Worm (Caenorhabditis elegans) whole organism, L1 larva: ENCODE results near the gene dhs-6.
A peak's percentile ranks its signal among the peaks of the same experiment; 100 is the strongest.

Experiments
- C16A3.4 ChIP-seq: fragments of 150-350 bp; optimal IDR thresholded peaks from 2 replicates; lab custom pipeline; 2014; ENCODE audit warnings: missing biosample characterization, missing genetic modification characterization
- F16B12.6 ChIP-seq: fragments of 150-350 bp; optimal IDR thresholded peaks from 2 replicates; lab custom pipeline; 2014; ENCODE audit warnings: missing biosample characterization, missing genetic modification characterization
- ama-1 ChIP-seq: fragments of 150-350 bp; optimal IDR thresholded peaks from 2 replicates; lab custom pipeline; 2014
- blmp-1 ChIP-seq: fragments of 150-350 bp; optimal IDR thresholded peaks from 2 replicates; lab custom pipeline; 2014; ENCODE audit warnings: missing biosample characterization, missing genetic modification characterization
- ceh-82 ChIP-seq, 3 experiments: fragments of 150-350 bp in 1 of 3; sonication (generic microtip) in 2 of 3; optimal IDR thresholded peaks; 2 replicates each; lab custom pipeline; 2014 to 2017; ENCODE audit warnings: missing biosample characterization in 3 of 3, missing genetic modification characterization in 3 of 3
- dpl-1 ChIP-seq, 3 experiments: fragments of 150-350 bp in 2 of 3; sonication (generic microtip) in 1 of 3; optimal IDR thresholded peaks; 2 replicates each; lab custom pipeline; 2014 to 2017; ENCODE audit warnings: missing biosample characterization in 3 of 3, missing genetic modification characterization in 3 of 3, missing genetic modification reagents in 3 of 3
- efl-1 ChIP-seq, 4 experiments: fragments of 150-350 bp; optimal IDR thresholded peaks in 3 of 4; peaks in 1 of 4; 1 replicate in 1 of 4; 2 replicates in 3 of 4; lab custom pipeline; 2014; ENCODE audit warnings: missing biosample characterization in 2 of 4, missing genetic modification characterization in 2 of 4, missing genetic modification reagents in 2 of 4
- efl-3 ChIP-seq: fragments of 200-800 bp; sonication (Bioruptor generic); optimal IDR thresholded peaks from 2 replicates; lab custom pipeline; 2018; ENCODE audit warnings: mild to moderate bottlenecking, missing genetic modification characterization, missing compliant biosample characterization
- elt-2 ChIP-seq: sonication (generic microtip); optimal IDR thresholded peaks from 2 replicates; lab custom pipeline; 2016; ENCODE audit warnings: missing genetic modification characterization, mild to moderate bottlenecking, inconsistent platforms, missing compliant biosample characterization, missing genetic modification reagents
- elt-3 ChIP-seq, 6 experiments: fragments of 150-350 bp in 1 of 6; sonication (generic microtip); optimal IDR thresholded peaks; 2 replicates each; lab custom pipeline; 2017 to 2018; ENCODE audit warnings: missing biosample characterization in 6 of 6, missing genetic modification characterization in 6 of 6, inconsistent platforms in 1 of 6
- ets-5 ChIP-seq: fragments of 200-800 bp; sonication (Bioruptor generic); IDR thresholded peaks from 2 replicates; pipeline ENCODE4 v1.3.6; 2022; ENCODE audit warnings: missing genetic modification characterization, missing compliant biosample characterization
- fkh-4 ChIP-seq: sonication (generic microtip); optimal IDR thresholded peaks from 2 replicates; lab custom pipeline; 2016; ENCODE audit warnings: missing compliant biosample characterization, missing genetic modification characterization, borderline replicate concordance
- fos-1 ChIP-seq: fragments of 150-350 bp; optimal IDR thresholded peaks from 2 replicates; lab custom pipeline; 2014; ENCODE audit warnings: missing biosample characterization, missing genetic modification characterization
- grh-1 ChIP-seq: fragments of 200-800 bp; sonication (Bioruptor generic); IDR thresholded peaks from 2 replicates; pipeline ENCODE4 v1.3.6; 2022; ENCODE audit warnings: missing genetic modification reagents, missing genetic modification characterization, missing compliant biosample characterization
- hlh-4 ChIP-seq: sonication (generic microtip); optimal IDR thresholded peaks from 2 replicates; lab custom pipeline; 2016; ENCODE audit warnings: mild to moderate bottlenecking, missing genetic modification characterization, missing compliant biosample characterization
- irx-1 ChIP-seq: sonication (generic microtip); optimal IDR thresholded peaks from 2 replicates; lab custom pipeline; 2016; ENCODE audit warnings: missing genetic modification characterization, missing compliant biosample characterization
- isw-1 ChIP-seq: fragments of 200-800 bp; sonication (Bioruptor generic); IDR thresholded peaks from 2 replicates; pipeline ENCODE4 v1.3.6; 2022; ENCODE audit warnings: missing genetic modification characterization, missing compliant biosample characterization
- jun-1 ChIP-seq: fragments of 150-350 bp; optimal IDR thresholded peaks from 2 replicates; lab custom pipeline; 2014; ENCODE audit warnings: missing biosample characterization, missing genetic modification reagents, missing genetic modification characterization
- lin-13 ChIP-seq: fragments of 150-350 bp; optimal IDR thresholded peaks from 2 replicates; lab custom pipeline; 2014; ENCODE audit warnings: missing biosample characterization, missing genetic modification reagents, missing genetic modification characterization
- lin-15B ChIP-seq: fragments of 150-350 bp; sonication (generic microtip); optimal IDR thresholded peaks from 3 replicates; lab custom pipeline; 2014; ENCODE audit warnings: missing biosample characterization, missing genetic modification characterization
- lin-35 ChIP-seq, 2 experiments: fragments of 150-350 bp; optimal IDR thresholded peaks; 2 replicates each; lab custom pipeline; 2014; ENCODE audit warnings: missing biosample characterization in 2 of 2, missing genetic modification characterization in 2 of 2, missing genetic modification reagents in 2 of 2
- mab-9 ChIP-seq: fragments of 200-800 bp; sonication (Bioruptor generic); IDR thresholded peaks from 2 replicates; pipeline ENCODE4 v1.3.6; 2022; ENCODE audit warnings: missing genetic modification reagents, missing genetic modification characterization, missing compliant biosample characterization
- mdl-1 ChIP-seq, 2 experiments: fragments of 150-350 bp; optimal IDR thresholded peaks; 2 replicates each; lab custom pipeline; 2014 to 2017; ENCODE audit warnings: missing biosample characterization in 2 of 2, missing genetic modification characterization in 2 of 2, inconsistent platforms in 1 of 2
- mef-2 ChIP-seq: fragments of 150-350 bp; optimal IDR thresholded peaks from 2 replicates; lab custom pipeline; 2014; ENCODE audit warnings: missing biosample characterization, missing genetic modification characterization
- mep-1 ChIP-seq: fragments of 150-350 bp; optimal IDR thresholded peaks from 2 replicates; lab custom pipeline; 2014; ENCODE audit warnings: missing biosample characterization, missing genetic modification characterization
- nhr-11 ChIP-seq: fragments of 150-350 bp; optimal IDR thresholded peaks from 2 replicates; lab custom pipeline; 2014; ENCODE audit warnings: missing biosample characterization, missing genetic modification characterization
- nhr-12 ChIP-seq: sonication (generic microtip); optimal IDR thresholded peaks from 2 replicates; lab custom pipeline; 2017; ENCODE audit warnings: missing biosample characterization, missing genetic modification characterization
- nhr-19 ChIP-seq: fragments of 200-800 bp; sonication (Bioruptor generic); conservative IDR thresholded peaks from 2 replicates; pipeline ENCODE4 v1.3.6; 2022; ENCODE audit warnings: missing genetic modification characterization, missing compliant biosample characterization
- nhr-20 ChIP-seq: sonication (generic microtip); optimal IDR thresholded peaks from 2 replicates; lab custom pipeline; 2016; ENCODE audit warnings: mild to moderate bottlenecking, missing genetic modification characterization, missing compliant biosample characterization
- nhr-237 ChIP-seq: fragments of 150-350 bp; optimal IDR thresholded peaks from 2 replicates; lab custom pipeline; 2014; ENCODE audit warnings: missing biosample characterization, missing genetic modification characterization
- nhr-47 ChIP-seq: sonication (generic microtip); optimal IDR thresholded peaks from 2 replicates; lab custom pipeline; 2016; ENCODE audit warnings: mild to moderate bottlenecking, missing genetic modification characterization, moderate library complexity, missing compliant biosample characterization
- nhr-71 ChIP-seq: sonication (generic microtip); optimal IDR thresholded peaks from 2 replicates; lab custom pipeline; 2016; ENCODE audit warnings: mild to moderate bottlenecking, missing genetic modification characterization, moderate library complexity, missing compliant biosample characterization
- nhr-77 ChIP-seq: fragments of 150-350 bp; optimal IDR thresholded peaks from 2 replicates; lab custom pipeline; 2014; ENCODE audit warnings: missing biosample characterization, missing genetic modification characterization
- nhr-85 ChIP-seq: sonication (generic microtip); peaks from one replicate; lab custom pipeline; 2016; ENCODE audit warnings: missing genetic modification characterization, inconsistent platforms, missing compliant biosample characterization
- pag-3 ChIP-seq: sonication (generic microtip); optimal IDR thresholded peaks from 2 replicates; lab custom pipeline; 2017; ENCODE audit warnings: missing genetic modification characterization, mild to moderate bottlenecking, missing compliant biosample characterization, antibody characterized with exemption, borderline replicate concordance; ENCODE audit not compliant: insufficient read depth
- rnt-1 ChIP-seq: sonication (generic microtip); optimal IDR thresholded peaks from 2 replicates; lab custom pipeline; 2016; ENCODE audit warnings: mild to moderate bottlenecking, missing genetic modification characterization, moderate library complexity, missing compliant biosample characterization
- skn-1 ChIP-seq: fragments of 150-350 bp; optimal IDR thresholded peaks from 2 replicates; lab custom pipeline; 2014; ENCODE audit warnings: missing biosample characterization, missing genetic modification characterization
- snpc-4 ChIP-seq: fragments of 150-350 bp; optimal IDR thresholded peaks from 2 replicates; lab custom pipeline; 2014; ENCODE audit warnings: missing biosample characterization, missing genetic modification characterization
- snu-23 ChIP-seq: sonication (generic microtip); optimal IDR thresholded peaks from 2 replicates; lab custom pipeline; 2016; ENCODE audit warnings: missing genetic modification characterization, missing compliant biosample characterization
- swsn-7 ChIP-seq: sonication (generic microtip); optimal IDR thresholded peaks from 2 replicates; lab custom pipeline; 2016; ENCODE audit warnings: missing genetic modification characterization, missing compliant biosample characterization
- tlp-1 ChIP-seq: fragments of 150-350 bp; optimal IDR thresholded peaks from 2 replicates; lab custom pipeline; 2014; ENCODE audit warnings: missing biosample characterization, missing genetic modification characterization
- unc-130 ChIP-seq: fragments of 150-350 bp; optimal IDR thresholded peaks from 2 replicates; lab custom pipeline; 2017; ENCODE audit warnings: missing biosample characterization, missing genetic modification characterization, inconsistent platforms
- unc-62 ChIP-seq: fragments of 150-350 bp; optimal IDR thresholded peaks from 2 replicates; lab custom pipeline; 2014; ENCODE audit warnings: missing biosample characterization, missing genetic modification reagents, missing genetic modification characterization
- unc-86 ChIP-seq: sonication (generic microtip); optimal IDR thresholded peaks from 2 replicates; lab custom pipeline; 2016; ENCODE audit warnings: missing genetic modification characterization, missing compliant biosample characterization
- vab-15 ChIP-seq: sonication (generic microtip); optimal IDR thresholded peaks from 2 replicates; lab custom pipeline; 2017; ENCODE audit warnings: missing genotype, mild to moderate bottlenecking, missing genetic modification characterization, missing compliant biosample characterization
- xbp-1 ChIP-seq: sonication (generic microtip); optimal IDR thresholded peaks from 2 replicates; lab custom pipeline; 2016; ENCODE audit warnings: missing genetic modification characterization, missing compliant biosample characterization
- zip-4 ChIP-seq: fragments of 200-800 bp; sonication (Bioruptor generic); optimal IDR thresholded peaks from 2 replicates; lab custom pipeline; 2018; ENCODE audit warnings: mild to moderate bottlenecking, missing genetic modification characterization, moderate library complexity, missing compliant biosample characterization
- ztf-4 ChIP-seq: fragments of 150-350 bp; optimal IDR thresholded peaks from 2 replicates; lab custom pipeline; 2014; ENCODE audit warnings: missing biosample characterization, missing genetic modification characterization

dhs-6 gene

ce11 chrII:5594210-5594764 is 24.8 kb downstream of the dhs-6 start, which contains the start of gene ttc-4 (continued):
- TF ChIP-seq rnt-1 (tag; lab: Kevin White, UChicago) (peak; percentile 19), nhr-11 (tag; lab: Kevin White, UChicago) (no peak), tlp-1 (no peak), lin-13 (GFP tag; lab: Kevin White, UChicago) (no peak), nhr-12 (tag; lab: Kevin White, UChicago) (no peak), unc-130 (tag; lab: Kevin White, UChicago) (peak; percentile 40), nhr-237 (no peak), lin-35 (GFP tag; optimal IDR thresholded peaks at IDR 0.05; lab: Kevin White, UChicago) (peak; percentile 41 to 73), skn-1 (tag; lab: Kevin White, UChicago) (peak; percentile 48), fkh-4 (tag; lab: Kevin White, UChicago) (no peak), mep-1 (tag; lab: Kevin White, UChicago) (peak; percentile 36), snpc-4 (tag; lab: Kevin White, UChicago) (peak; percentile 15)
- TF ChIP-seq, all 84 proteins: peak for 30

ce11 chrII:5593377-5593932 is 25.7 kb downstream of the dhs-6 start, which contains the start of gene cdc-14:
cdc-14 (minus strand) TSS chrII:5593427.
- TF ChIP-seq F16B12.6 (tag; lab: Kevin White, UChicago) (peak; percentile 39), lin-15B (peak; percentile 71), mep-1 (tag; lab: Kevin White, UChicago) (peak; percentile 84), unc-62 (GFP tag; lab: Kevin White, UChicago) (no peak), nhr-71 (tag; lab: Kevin White, UChicago) (peak; percentile 90), elt-2 (tag; lab: Kevin White, UChicago) (peak; percentile 33), vab-15 (tag; lab: Kevin White, UChicago) (peak; percentile 56), mdl-1 (tag; optimal IDR thresholded peaks at IDR 0.05; lab: Kevin White, UChicago) (peak in 1 of 2 experiments; percentile 87), isw-1 (peak; percentile 37), elt-3 (tag; optimal IDR thresholded peaks at IDR 0.05; lab: Kevin White, UChicago) (peak in 2 of 6 experiments; percentile 39 to 73), unc-130 (tag; lab: Kevin White, UChicago) (peak; percentile 87), fos-1 (tag; lab: Kevin White, UChicago) (peak; percentile 28), xbp-1 (peak; percentile 57), efl-3 (no peak), C16A3.4 (peak; percentile 88), ets-5 (no peak), skn-1 (tag; lab: Kevin White, UChicago) (peak; percentile 63), nhr-12 (tag; lab: Kevin White, UChicago) (no peak), nhr-85 (peak; percentile 90), blmp-1 (tag; lab: Kevin White, UChicago) (peak; percentile 64), nhr-20 (tag; lab: Kevin White, UChicago) (peak; percentile 91), pag-3 (tag; lab: Kevin White, UChicago) (peak; percentile 98), nhr-77 (tag; lab: Kevin White, UChicago) (peak; percentile 59), nhr-47 (tag; lab: Kevin White, UChicago) (peak; percentile 61), dpl-1 (GFP tag; optimal IDR thresholded peaks at IDR 0.05; lab: Kevin White, UChicago) (peak; percentile 72 to 81 (median 77)), ztf-4 (peak; percentile 64), grh-1 (GFP tag; lab: Robert Waterston, UW) (0 out of 2 replicates have a peak, but pooled peaks have one; percentile 8), mef-2 (no peak), snu-23 (peak; percentile 92), ama-1 (lab: Kevin White, UChicago) (peak; percentile 48), swsn-7 (tag; lab: Kevin White, UChicago) (peak; percentile 76), snpc-4 (tag; lab: Kevin White, UChicago) (peak; percentile 81), nhr-237 (peak; percentile 18), irx-1 (tag; lab: Kevin White, UChicago) (no peak), mab-9 (GFP tag; lab: Robert Waterston, UW) (0 out of 2 replicates have a peak, but pooled peaks have one; percentile 28), jun-1 (no peak), zip-4 (no peak), nhr-19 (peak; percentile 76), unc-86 (tag; lab: Kevin White, UChicago) (no peak), hlh-4 (tag; lab: Kevin White, UChicago) (no peak), ceh-82 (tag; optimal IDR thresholded peaks at IDR 0.05; lab: Kevin White, UChicago) (peak in 1 of 3 experiments; percentile 36), efl-1 (optimal IDR thresholded peaks at IDR 0.05; lab: Kevin White, UChicago) (peak; percentile 74 to 76), efl-1 (GFP tag; optimal IDR thresholded peaks at IDR 0.05 in 1 of 2; lab: Kevin White, UChicago) (peak; percentile 65 to 94), rnt-1 (tag; lab: Kevin White, UChicago) (peak; percentile 80)
